Fruit fly (Drosophila melanogaster) whole organism, embryonic: ENCODE data around the gene Ilk.
A peak's percentile ranks its signal among the peaks of the same experiment; 100 is the strongest.

Experiments
- CG11456 ChIP-seq: fragments of 200-800 bp; sonication (Bioruptor generic); IDR thresholded peaks from 3 replicates; pipeline ENCODE4 v1.3.6; 2022; ENCODE audit warnings: missing biosample characterization, missing genetic modification characterization
- CG11723 ChIP-seq: fragments of 200-800 bp; sonication (Bioruptor generic); optimal IDR thresholded peaks from 2 replicates; lab custom pipeline; 2017; ENCODE audit warnings: missing biosample characterization, mild to moderate bottlenecking, missing genetic modification characterization
- CG12104 ChIP-seq: fragments of 200-800 bp; sonication (Bioruptor generic); optimal IDR thresholded peaks from 3 replicates; lab custom pipeline; 2016; ENCODE audit warnings: missing biosample characterization, missing genetic modification characterization
- CG12659 ChIP-seq: fragments of 200-800 bp; sonication (Bioruptor generic); optimal IDR thresholded peaks from 3 replicates; lab custom pipeline; 2017; ENCODE audit warnings: mild to moderate bottlenecking, missing biosample characterization, missing genetic modification reagents, missing genetic modification characterization
- CG13287 ChIP-seq: fragments of 200-800 bp; sonication (Bioruptor generic); IDR thresholded peaks from 2 replicates; pipeline ENCODE4 v1.3.6; 2022; ENCODE audit warnings: missing biosample characterization, missing genetic modification characterization; ENCODE audit not compliant: partially characterized antibody
- CG15601 ChIP-seq: fragments of 200-800 bp; sonication (Bioruptor generic); optimal IDR thresholded peaks from 3 replicates; lab custom pipeline; 2019; ENCODE audit warnings: missing biosample characterization, mild to moderate bottlenecking, missing genetic modification characterization, moderate library complexity
- CG16813 ChIP-seq: fragments of 200-800 bp; sonication (Bioruptor generic); IDR thresholded peaks from 3 replicates; pipeline ENCODE4 v1.3.6; 2022; ENCODE audit warnings: missing biosample characterization, missing genetic modification characterization; ENCODE audit not compliant: partially characterized antibody
- CG2120 ChIP-seq: fragments of 200-800 bp; sonication (Bioruptor generic); optimal IDR thresholded peaks from 3 replicates; lab custom pipeline; 2016; ENCODE audit warnings: missing biosample characterization, missing genetic modification characterization
- CG2678 ChIP-seq: fragments of 200-800 bp; sonication (Bioruptor generic); optimal IDR thresholded peaks from 3 replicates; lab custom pipeline; 2019; ENCODE audit warnings: missing biosample characterization, mild to moderate bottlenecking, missing genetic modification characterization, moderate library complexity
- CG31365 ChIP-seq: fragments of 200-800 bp; sonication (Bioruptor generic); optimal IDR thresholded peaks from 2 replicates; lab custom pipeline; 2018; ENCODE audit warnings: missing biosample characterization, mild to moderate bottlenecking, missing genetic modification characterization
- CG31388 ChIP-seq: fragments of 200-800 bp; sonication (Bioruptor generic); optimal IDR thresholded peaks from 2 replicates; lab custom pipeline; 2016; ENCODE audit warnings: missing biosample characterization, missing genetic modification characterization
- CG6654 ChIP-seq: fragments of 200-800 bp; sonication (Bioruptor generic); optimal IDR thresholded peaks from 2 replicates; lab custom pipeline; 2017; ENCODE audit warnings: missing biosample characterization, mild to moderate bottlenecking, missing genetic modification characterization
- CG7963 ChIP-seq: fragments of 200-800 bp; sonication (Bioruptor generic); IDR thresholded peaks from 3 replicates; pipeline ENCODE4 v1.3.6; 2022; ENCODE audit warnings: missing biosample characterization, missing genetic modification characterization; ENCODE audit not compliant: partially characterized antibody
- CHES-1-like ChIP-seq: fragments of 200-800 bp; sonication (Bioruptor generic); optimal IDR thresholded peaks from 2 replicates; lab custom pipeline; 2016; ENCODE audit warnings: missing biosample characterization, missing genetic modification characterization
- D19B ChIP-seq: fragments of 200-800 bp; sonication (Bioruptor generic); optimal IDR thresholded peaks from 2 replicates; lab custom pipeline; 2017; ENCODE audit warnings: missing biosample characterization, mild to moderate bottlenecking, missing genetic modification characterization
- Deaf1 ChIP-seq: fragments of 200-800 bp; optimal IDR thresholded peaks from 3 replicates; lab custom pipeline; 2019; ENCODE audit warnings: missing biosample characterization, mild to moderate bottlenecking, missing genetic modification characterization, moderate library complexity
- Doc3 ChIP-seq: fragments of 200-800 bp; sonication (Bioruptor generic); IDR thresholded peaks from 3 replicates; pipeline ENCODE4 v1.3.6; 2022; ENCODE audit warnings: missing biosample characterization, missing genetic modification characterization; ENCODE audit not compliant: partially characterized antibody
- Elba2 ChIP-seq: fragments of 200-800 bp; sonication (Bioruptor generic); optimal IDR thresholded peaks from 3 replicates; lab custom pipeline; 2016; ENCODE audit warnings: missing biosample characterization, missing genetic modification characterization
- HLH54F ChIP-seq: fragments of 200-800 bp; sonication (Bioruptor generic); optimal IDR thresholded peaks from 3 replicates; lab custom pipeline; 2016; ENCODE audit warnings: missing biosample characterization, missing genetic modification characterization
- HmgZ ChIP-seq: fragments of 200-800 bp; sonication (Bioruptor generic); optimal IDR thresholded peaks from 2 replicates; lab custom pipeline; 2018; ENCODE audit warnings: missing biosample characterization, mild to moderate bottlenecking, missing genetic modification characterization
- Mes4 ChIP-seq: fragments of 200-800 bp; sonication (Bioruptor generic); optimal IDR thresholded peaks from 2 replicates; lab custom pipeline; 2016; ENCODE audit warnings: missing biosample characterization, missing genetic modification characterization
- Nf-YA ChIP-seq: fragments of 200-800 bp; sonication (Bioruptor generic); IDR thresholded peaks from 2 replicates; pipeline ENCODE4 v1.3.6; 2022; ENCODE audit warnings: missing biosample characterization, missing genetic modification characterization
- Nf-YB ChIP-seq: fragments of 200-800 bp; sonication (Bioruptor generic); optimal IDR thresholded peaks from 3 replicates; lab custom pipeline; 2019; ENCODE audit warnings: missing biosample characterization, mild to moderate bottlenecking, missing genetic modification characterization, moderate library complexity
- Nf-YC ChIP-seq: fragments of 200-800 bp; optimal IDR thresholded peaks from 3 replicates; lab custom pipeline; 2019; ENCODE audit warnings: missing biosample characterization, mild to moderate bottlenecking, missing genetic modification characterization, moderate library complexity
- Pdp1 ChIP-seq, 2 experiments: fragments of 200-800 bp; sonication (Bioruptor generic); optimal IDR thresholded peaks; 3 replicates each; lab custom pipeline; 2016; ENCODE audit warnings: missing biosample characterization in 2 of 2, missing genetic modification characterization in 2 of 2, mild to moderate bottlenecking in 1 of 2, moderate library complexity in 1 of 2
- Scr ChIP-seq: fragments of 200-800 bp; sonication (Bioruptor generic); IDR thresholded peaks from 2 replicates; pipeline ENCODE4 v1.3.6; 2022; ENCODE audit warnings: missing biosample characterization, missing genetic modification characterization; ENCODE audit not compliant: partially characterized antibody
- Sin3A ChIP-seq: fragments of >200 bp; optimal IDR thresholded peaks from 2 replicates; lab custom pipeline; 2018
- TFAM ChIP-seq: fragments of 200-800 bp; sonication (Bioruptor generic); optimal IDR thresholded peaks from 2 replicates; lab custom pipeline; 2017; ENCODE audit warnings: missing biosample characterization, missing genetic modification characterization, inconsistent platforms
- al ChIP-seq: fragments of 200-800 bp; sonication (Bioruptor generic); IDR thresholded peaks from 2 replicates; pipeline ENCODE4 v1.3.6; 2022; ENCODE audit warnings: missing biosample characterization, missing genetic modification characterization
- amos ChIP-seq: fragments of 200-800 bp; sonication (Bioruptor generic); IDR thresholded peaks from 2 replicates; pipeline ENCODE4 v1.3.6; 2022; ENCODE audit warnings: missing biosample characterization, missing genetic modification characterization; ENCODE audit not compliant: partially characterized antibody
- ato ChIP-seq: fragments of 200-800 bp; sonication (Bioruptor generic); IDR thresholded peaks from 2 replicates; pipeline ENCODE4 v1.3.6; 2022; ENCODE audit warnings: missing biosample characterization, missing genetic modification characterization; ENCODE audit not compliant: partially characterized antibody
- bowl ChIP-seq: fragments of 200-800 bp; sonication (Bioruptor generic); IDR thresholded peaks from 2 replicates; pipeline ENCODE4 v1.3.6; 2022; ENCODE audit warnings: missing biosample characterization, missing genetic modification characterization
- bsh ChIP-seq, 2 experiments: fragments of 200-800 bp; sonication (Bioruptor generic); optimal IDR thresholded peaks; 2 replicates each; lab custom pipeline; 2017 to 2018; ENCODE audit warnings: mild to moderate bottlenecking in 2 of 2, missing biosample characterization in 2 of 2, missing genetic modification characterization in 2 of 2, moderate library complexity in 1 of 2
- croc ChIP-seq: fragments of 200-800 bp; sonication (Bioruptor generic); conservative IDR thresholded peaks from 3 replicates; pipeline ENCODE4 v1.3.6; 2022; ENCODE audit warnings: missing biosample characterization, missing genetic modification characterization
- crp ChIP-seq, 2 experiments: fragments of 200-800 bp; sonication (Bioruptor generic); optimal IDR thresholded peaks; 2 replicates in 1 of 2; 3 replicates in 1 of 2; lab custom pipeline; 2017; ENCODE audit warnings: missing biosample characterization in 2 of 2, missing genetic modification characterization in 2 of 2, mild to moderate bottlenecking in 1 of 2, moderate library complexity in 1 of 2
- disco-r ChIP-seq: fragments of 200-800 bp; sonication (Bioruptor generic); optimal IDR thresholded peaks from 2 replicates; lab custom pipeline; 2016; ENCODE audit warnings: missing biosample characterization, missing genetic modification characterization
- dmrt99B ChIP-seq: fragments of 200-800 bp; sonication (Bioruptor generic); optimal IDR thresholded peaks from 2 replicates; lab custom pipeline; 2018; ENCODE audit warnings: missing biosample characterization, mild to moderate bottlenecking, missing genetic modification characterization, moderate library complexity
- dpn ChIP-seq, 2 experiments: fragments of 200-800 bp; sonication (Bioruptor generic); optimal IDR thresholded peaks; 3 replicates each; lab custom pipeline; 2016; ENCODE audit warnings: missing biosample characterization in 2 of 2, missing genetic modification characterization in 2 of 2
- grau ChIP-seq: fragments of 200-800 bp; optimal IDR thresholded peaks from 3 replicates; lab custom pipeline; 2019; ENCODE audit warnings: missing biosample characterization, mild to moderate bottlenecking, missing genetic modification characterization, moderate library complexity
- ham ChIP-seq: fragments of 200-800 bp; sonication (Bioruptor generic); IDR thresholded peaks from 2 replicates; pipeline ENCODE4 v1.3.6; 2022; ENCODE audit warnings: missing biosample characterization, missing genetic modification characterization
- jing ChIP-seq: fragments of 200-800 bp; sonication (Bioruptor generic); optimal IDR thresholded peaks from 2 replicates; lab custom pipeline; 2018; ENCODE audit warnings: missing biosample characterization, mild to moderate bottlenecking, missing genetic modification characterization
- lilli ChIP-seq: fragments of 200-800 bp; sonication (Bioruptor generic); optimal IDR thresholded peaks from 3 replicates; lab custom pipeline; 2016; ENCODE audit warnings: missing biosample characterization, missing genetic modification characterization
- mirr ChIP-seq: fragments of 200-800 bp; sonication (Bioruptor generic); optimal IDR thresholded peaks from 3 replicates; lab custom pipeline; 2018; ENCODE audit warnings: missing biosample characterization, mild to moderate bottlenecking, missing genetic modification characterization
- nerfin-1 ChIP-seq: fragments of 200-800 bp; sonication (Bioruptor generic); optimal IDR thresholded peaks from 3 replicates; lab custom pipeline; 2019; ENCODE audit warnings: missing biosample characterization, mild to moderate bottlenecking, missing genetic modification characterization, moderate library complexity
- so ChIP-seq: fragments of 200-800 bp; sonication (Bioruptor generic); IDR thresholded peaks from 3 replicates; pipeline ENCODE4 v1.3.6; 2022; ENCODE audit warnings: missing biosample characterization, missing genetic modification characterization
- sob ChIP-seq: fragments of 200-800 bp; sonication (Bioruptor generic); IDR thresholded peaks from 2 replicates; pipeline ENCODE4 v1.3.6; 2022; ENCODE audit warnings: missing biosample characterization, missing genetic modification characterization
- tap ChIP-seq: fragments of 200-800 bp; optimal IDR thresholded peaks from 3 replicates; lab custom pipeline; 2019; ENCODE audit warnings: missing biosample characterization, mild to moderate bottlenecking, missing genetic modification characterization, moderate library complexity
- toy ChIP-seq: fragments of 200-800 bp; sonication (Bioruptor generic); IDR thresholded peaks from 2 replicates; pipeline ENCODE4 v1.3.6; 2022; ENCODE audit warnings: missing biosample characterization, missing genetic modification characterization
- wor ChIP-seq: fragments of 200-800 bp; sonication (Bioruptor generic); IDR thresholded peaks from 2 replicates; pipeline ENCODE4 v1.3.6; 2022; ENCODE audit warnings: missing biosample characterization, missing genetic modification characterization
- zfh2 ChIP-seq: fragments of 200-800 bp; sonication (Bioruptor generic); optimal IDR thresholded peaks from 2 replicates; lab custom pipeline; 2016; ENCODE audit warnings: missing biosample characterization, missing genetic modification characterization

Ilk gene

DNA sequence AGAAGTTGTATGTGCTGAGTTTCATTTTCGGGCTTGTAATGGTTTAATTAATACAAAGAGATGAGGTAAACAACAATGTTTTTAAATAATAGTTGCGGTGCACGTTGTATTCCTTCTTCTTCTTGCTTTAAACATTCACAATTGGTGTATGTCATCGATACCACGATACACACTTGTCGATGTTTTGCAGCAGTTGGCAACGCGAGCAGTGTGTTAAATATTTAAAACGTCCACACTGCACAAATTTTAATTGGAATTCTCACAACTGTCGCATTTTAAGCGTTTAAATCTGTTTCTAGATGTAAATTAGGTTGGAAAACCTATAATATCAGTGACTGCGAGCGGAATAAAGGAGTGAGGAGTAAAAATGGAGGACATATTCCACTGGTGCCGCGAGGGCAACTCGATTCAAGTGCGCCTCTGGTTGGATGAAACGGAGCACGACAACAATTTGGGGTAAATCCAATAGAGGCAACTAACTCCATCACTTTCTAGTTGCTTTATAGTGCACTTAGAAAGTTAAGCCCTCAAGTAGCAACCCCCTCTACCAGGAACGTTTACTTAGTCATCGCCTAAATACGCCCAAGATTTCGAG lies at the start of gene Ilk, which contains the start of gene Trmt112 (continued):
- TF ChIP-seq nerfin-1 (tag; lab: Kevin White, UChicago) (no peak), CHES-1-like (GFP tag; lab: Kevin White, UChicago) (peak; percentile 83), Elba2 (GFP tag; lab: Kevin White, UChicago) (peak; percentile 55), CG15601 (tag; lab: Kevin White, UChicago) (no peak), toy (GFP tag; lab: Robert Waterston, UW) (no peak), D19B (GFP tag; lab: Kevin White, UChicago) (no peak), CG6654 (GFP tag; lab: Kevin White, UChicago) (no peak), bsh (GFP tag; optimal IDR thresholded peaks at IDR 0.05; lab: Kevin White, UChicago) (no peak), dpn (GFP tag; optimal IDR thresholded peaks at IDR 0.05; lab: Kevin White, UChicago) (peak in 1 of 2 experiments; percentile 21), Scr (GFP tag; lab: Robert Waterston, UW) (peak; percentile 78), TFAM (no peak), CG12104 (GFP tag; lab: Kevin White, UChicago) (no peak), ham (GFP tag; lab: Robert Waterston, UW) (no peak), disco-r (GFP tag; lab: Kevin White, UChicago) (no peak), CG11456 (no peak), CG31388 (GFP tag; lab: Kevin White, UChicago) (no peak), zfh2 (GFP tag; lab: Kevin White, UChicago) (no peak), HmgZ (tag; lab: Kevin White, UChicago) (peak; percentile 82), CG2120 (no peak), Nf-YC (no peak), lilli (GFP tag; lab: Kevin White, UChicago) (peak; percentile 7), CG11723 (no peak), HLH54F (GFP tag; lab: Kevin White, UChicago) (no peak), bowl (GFP tag; lab: Robert Waterston, UW) (no peak), CG13287 (GFP tag; lab: Robert Waterston, UW) (peak; percentile 84), ato (GFP tag; lab: Robert Waterston, UW) (peak; percentile 85), CG7963 (GFP tag; lab: Robert Waterston, UW) (peak; percentile 80), CG31365 (no peak), sob (GFP tag; lab: Robert Waterston, UW) (peak; percentile 35; the same call in 1 of the 2 replicates), crp (GFP tag; optimal IDR thresholded peaks at IDR 0.05; lab: Kevin White, UChicago) (peak in 1 of 2 experiments; percentile 66), grau (tag; lab: Kevin White, UChicago) (no peak), tap (tag; lab: Kevin White, UChicago) (no peak), Mes4 (GFP tag; lab: Kevin White, UChicago) (no peak), mirr (GFP tag; lab: Kevin White, UChicago) (peak; percentile 10), Deaf1 (tag; lab: Kevin White, UChicago) (no peak), Pdp1 (GFP tag; optimal IDR thresholded peaks at IDR 0.05; lab: Kevin White, UChicago) (no peak), Doc3 (GFP tag; lab: Robert Waterston, UW) (peak; percentile 61; the same call in 1 of the 3 replicates), al (GFP tag; lab: Robert Waterston, UW) (no peak), CG12659 (GFP tag; lab: Kevin White, UChicago) (peak; percentile 65), so (GFP tag; lab: Robert Waterston, UW) (no peak), croc (GFP tag; lab: Robert Waterston, UW) (no peak), Nf-YA (GFP tag; lab: Robert Waterston, UW) (no peak), jing (GFP tag; lab: Kevin White, UChicago) (no peak), dmrt99B (tag; lab: Kevin White, UChicago) (no peak), Sin3A (peak; percentile 87), wor (GFP tag; lab: Robert Waterston, UW) (no peak), Nf-YB (GFP tag; lab: Kevin White, UChicago) (no peak), CG16813 (GFP tag; lab: Robert Waterston, UW) (peak; percentile 84), amos (peak; percentile 91), CG2678 (tag; lab: Kevin White, UChicago) (no peak)
